Worm (Caenorhabditis elegans) whole organism, young adult: ENCODE results near the gene set-4.

Experiments used
- B0019.2 ChIP-seq: fragments of 200-800 bp; sonication (Bioruptor generic); conservative IDR thresholded peaks from 2 replicates; pipeline ENCODE4 v1.3.6; 2022; ENCODE audit warnings: missing genetic modification reagents, missing genetic modification characterization, missing compliant biosample characterization
- C06A6.2 ChIP-seq: fragments of 200-800 bp; sonication (Bioruptor generic); conservative IDR thresholded peaks from 2 replicates; pipeline ENCODE4 v1.3.6; 2022; ENCODE audit warnings: missing genetic modification characterization, missing compliant biosample characterization
- D2030.7 ChIP-seq: fragments of 200-800 bp; sonication (Bioruptor generic); IDR thresholded peaks from 2 replicates; pipeline ENCODE4 v1.3.6; 2022; ENCODE audit warnings: missing genetic modification reagents, missing genetic modification characterization, missing compliant biosample characterization
- F10E7.11 ChIP-seq: sonication (generic microtip); optimal IDR thresholded peaks from 2 replicates; lab custom pipeline; 2017; ENCODE audit warnings: mild to moderate bottlenecking, missing genetic modification characterization, moderate library complexity, missing compliant biosample characterization
- F22D6.2 ChIP-seq: sonication (generic microtip); optimal IDR thresholded peaks from 2 replicates; lab custom pipeline; 2016; ENCODE audit warnings: mild to moderate bottlenecking, missing genetic modification characterization, missing compliant biosample characterization
- F33H1.4 ChIP-seq: fragments of 200-800 bp; sonication (Bioruptor generic); IDR thresholded peaks from 2 replicates; pipeline ENCODE4 v1.3.6; 2022; ENCODE audit warnings: missing genetic modification reagents, missing genetic modification characterization, missing compliant biosample characterization
- F37B4.10 ChIP-seq: fragments of 200-800 bp; sonication (Bioruptor generic); IDR thresholded peaks from 2 replicates; pipeline ENCODE4 v1.3.6; 2022; ENCODE audit warnings: missing genetic modification characterization, missing compliant biosample characterization
- F49E8.2 ChIP-seq: sonication (generic microtip); optimal IDR thresholded peaks from 3 replicates; lab custom pipeline; 2017; ENCODE audit warnings: missing genetic modification characterization, mild to moderate bottlenecking, missing compliant biosample characterization, antibody characterized with exemption, moderate library complexity; ENCODE audit not compliant: insufficient read depth
- F57A8.1 ChIP-seq: fragments of 200-800 bp; sonication (Bioruptor generic); optimal IDR thresholded peaks from 2 replicates; lab custom pipeline; 2018; ENCODE audit warnings: mild to moderate bottlenecking, missing genetic modification characterization, moderate library complexity, missing compliant biosample characterization
- T07F8.4 ChIP-seq: sonication (generic microtip); optimal IDR thresholded peaks from 2 replicates; lab custom pipeline; 2016; ENCODE audit warnings: mild to moderate bottlenecking, missing genetic modification characterization, moderate library complexity, missing compliant biosample characterization
- Y53F4B.3 ChIP-seq: fragments of 200-800 bp; sonication (Bioruptor generic); IDR thresholded peaks from 2 replicates; pipeline ENCODE4 v1.3.6; 2022; ENCODE audit warnings: missing genetic modification reagents, missing genetic modification characterization, missing compliant biosample characterization
- Y67H2A.10 ChIP-seq: fragments of 200-800 bp; sonication (Bioruptor generic); conservative IDR thresholded peaks from 2 replicates; pipeline ENCODE4 v1.3.6; 2022; ENCODE audit warnings: missing genetic modification reagents, missing genetic modification characterization, missing compliant biosample characterization
- aptf-2 ChIP-seq: fragments of 200-800 bp; sonication (Bioruptor generic); conservative IDR thresholded peaks from 2 replicates; pipeline ENCODE4 v1.3.6; 2022; ENCODE audit warnings: missing genetic modification reagents, missing genetic modification characterization, missing compliant biosample characterization
- attf-5 ChIP-seq: fragments of 200-800 bp; sonication (Bioruptor generic); optimal IDR thresholded peaks from 2 replicates; lab custom pipeline; 2018; ENCODE audit warnings: mild to moderate bottlenecking, missing genetic modification characterization, missing compliant biosample characterization
- attf-6 ChIP-seq: fragments of 200-800 bp; sonication (Bioruptor generic); IDR thresholded peaks from 2 replicates; pipeline ENCODE4 v1.3.6; 2022; ENCODE audit warnings: missing genetic modification reagents, missing genetic modification characterization, missing compliant biosample characterization
- bed-2 ChIP-seq: fragments of 200-800 bp; sonication (Bioruptor generic); IDR thresholded peaks from 2 replicates; pipeline ENCODE4 v1.3.6; 2022; ENCODE audit warnings: missing genetic modification reagents, missing genetic modification characterization, missing compliant biosample characterization
- cebp-1 ChIP-seq, 2 experiments: fragments of 200-800 bp in 1 of 2; sonication (Bioruptor generic) in 1 of 2; sonication (generic microtip) in 1 of 2; IDR thresholded peaks in 1 of 2; optimal IDR thresholded peaks in 1 of 2; 2 replicates each; pipeline versions ENCODE4 v1.3.6 to Lab custom; 2017 to 2022; ENCODE audit warnings: missing compliant biosample characterization in 2 of 2, missing genetic modification characterization in 2 of 2, mild to moderate bottlenecking in 1 of 2, missing genetic modification reagents in 1 of 2, moderate library complexity in 1 of 2
- ceh-58 ChIP-seq: fragments of 200-800 bp; sonication (Bioruptor generic); IDR thresholded peaks from 2 replicates; pipeline ENCODE4 v1.3.6; 2022; ENCODE audit warnings: missing genetic modification characterization, missing compliant biosample characterization
- ceh-79 ChIP-seq: sonication (generic microtip); optimal IDR thresholded peaks from 2 replicates; lab custom pipeline; 2017; ENCODE audit warnings: mild to moderate bottlenecking, missing genetic modification characterization, missing compliant biosample characterization
- ceh-91 ChIP-seq: fragments of 200-800 bp; sonication (Bioruptor generic); IDR thresholded peaks from 2 replicates; pipeline ENCODE4 v1.3.6; 2022; ENCODE audit warnings: missing genetic modification reagents, missing genetic modification characterization, missing compliant biosample characterization
- chd-7 ChIP-seq: sonication (generic microtip); optimal IDR thresholded peaks from 2 replicates; lab custom pipeline; 2016; ENCODE audit warnings: mild to moderate bottlenecking, missing genetic modification characterization, moderate library complexity, missing compliant biosample characterization
- dox-1 ChIP-seq: fragments of 200-800 bp; sonication (Bioruptor generic); IDR thresholded peaks from 2 replicates; pipeline ENCODE4 v1.3.6; 2022; ENCODE audit warnings: missing genetic modification reagents, missing genetic modification characterization, missing compliant biosample characterization
- dpff-1 ChIP-seq: sonication (generic microtip); optimal IDR thresholded peaks from 2 replicates; lab custom pipeline; 2017; ENCODE audit warnings: mild to moderate bottlenecking, missing genetic modification characterization, missing compliant biosample characterization
- dpl-1 ChIP-seq: fragments of 150-350 bp; optimal IDR thresholded peaks from 2 replicates; lab custom pipeline; 2014; ENCODE audit warnings: missing biosample characterization, missing genetic modification reagents, missing genetic modification characterization
- efl-1 ChIP-seq: fragments of 150-350 bp; optimal IDR thresholded peaks from 2 replicates; lab custom pipeline; 2014; ENCODE audit warnings: missing biosample characterization, missing genetic modification reagents, missing genetic modification characterization
- ets-4 ChIP-seq: fragments of 200-800 bp; sonication (Bioruptor generic); optimal IDR thresholded peaks from 2 replicates; lab custom pipeline; 2018; ENCODE audit warnings: mild to moderate bottlenecking, missing genetic modification characterization, missing compliant biosample characterization
- him-1 ChIP-seq: sonication (generic microtip); optimal IDR thresholded peaks from 2 replicates; lab custom pipeline; 2016; ENCODE audit warnings: missing genotype, missing genetic modification reagents, missing genetic modification characterization, missing compliant biosample characterization
- hlh-12 ChIP-seq: sonication (generic microtip); optimal IDR thresholded peaks from 2 replicates; lab custom pipeline; 2016; ENCODE audit warnings: missing genetic modification characterization, missing compliant biosample characterization
- hlh-26 ChIP-seq: fragments of 200-800 bp; sonication (Bioruptor generic); conservative IDR thresholded peaks from 2 replicates; pipeline ENCODE4 v1.3.6; 2022; ENCODE audit warnings: missing genetic modification reagents, missing genetic modification characterization, missing compliant biosample characterization
- hmg-20 ChIP-seq: fragments of 200-800 bp; sonication (Bioruptor generic); IDR thresholded peaks from 2 replicates; pipeline ENCODE4 v1.3.6; 2022; ENCODE audit warnings: missing genetic modification reagents, missing genetic modification characterization, missing compliant biosample characterization
- lag-1 ChIP-seq: fragments of 200-800 bp; sonication (Bioruptor generic); IDR thresholded peaks from 2 replicates; pipeline ENCODE4 v1.3.6; 2022; ENCODE audit warnings: missing genetic modification reagents, missing genetic modification characterization, missing compliant biosample characterization
- lin-35 ChIP-seq, 3 experiments: fragments of 150-350 bp in 2 of 3; sonication (generic microtip) in 1 of 3; optimal IDR thresholded peaks; 2 replicates each; lab custom pipeline; 2014 to 2018; ENCODE audit warnings: missing biosample characterization in 3 of 3, missing genetic modification characterization in 3 of 3, missing genetic modification reagents in 3 of 3
- lin-54 ChIP-seq: fragments of 200-800 bp; sonication (Bioruptor generic); optimal IDR thresholded peaks from 2 replicates; lab custom pipeline; 2018; ENCODE audit warnings: mild to moderate bottlenecking, missing genetic modification characterization, missing compliant biosample characterization
- lsl-1 ChIP-seq: fragments of 200-800 bp; sonication (Bioruptor generic); optimal IDR thresholded peaks from 2 replicates; lab custom pipeline; 2018; ENCODE audit warnings: mild to moderate bottlenecking, missing genetic modification characterization, moderate library complexity, missing compliant biosample characterization
- madf-3 ChIP-seq: fragments of 200-800 bp; sonication (Bioruptor generic); IDR thresholded peaks from 2 replicates; pipeline ENCODE4 v1.3.6; 2022; ENCODE audit warnings: missing genetic modification reagents, missing genetic modification characterization, missing compliant biosample characterization
- madf-8 ChIP-seq: fragments of 200-800 bp; sonication (Bioruptor generic); conservative IDR thresholded peaks from 2 replicates; pipeline ENCODE4 v1.3.6; 2022; ENCODE audit warnings: missing genetic modification reagents, missing genetic modification characterization, missing compliant biosample characterization
- mel-28 ChIP-seq: sonication (generic microtip); optimal IDR thresholded peaks from 2 replicates; lab custom pipeline; 2016; ENCODE audit warnings: borderline replicate concordance, mild to moderate bottlenecking, missing genetic modification characterization, missing compliant biosample characterization
- mxl-1 ChIP-seq: sonication (generic microtip); optimal IDR thresholded peaks from 2 replicates; lab custom pipeline; 2016; ENCODE audit warnings: missing genetic modification characterization, missing compliant biosample characterization
- nhr-80 ChIP-seq: sonication (generic microtip); optimal IDR thresholded peaks from 2 replicates; lab custom pipeline; 2016; ENCODE audit warnings: missing genetic modification characterization, missing compliant biosample characterization
- sdz-38 ChIP-seq: sonication (generic microtip); optimal IDR thresholded peaks from 2 replicates; lab custom pipeline; 2016; ENCODE audit warnings: missing genotype, missing genetic modification characterization, missing compliant biosample characterization
- sea-2 ChIP-seq: fragments of 200-800 bp; sonication (Bioruptor generic); IDR thresholded peaks from 2 replicates; pipeline ENCODE4 v1.3.6; 2022; ENCODE audit warnings: missing genetic modification characterization, missing compliant biosample characterization
- sptf-2 ChIP-seq: fragments of 200-800 bp; sonication (Bioruptor generic); optimal IDR thresholded peaks from 2 replicates; lab custom pipeline; 2018; ENCODE audit warnings: mild to moderate bottlenecking, missing genetic modification characterization, missing compliant biosample characterization
- tbp1 ChIP-seq: fragments of 200-800 bp; sonication (Bioruptor generic); optimal IDR thresholded peaks from 2 replicates; lab custom pipeline; 2018; ENCODE audit warnings: mild to moderate bottlenecking, missing genetic modification characterization, missing compliant biosample characterization
- tbx-9 ChIP-seq: sonication (generic microtip); optimal IDR thresholded peaks from 2 replicates; lab custom pipeline; 2016; ENCODE audit warnings: borderline replicate concordance, missing genetic modification characterization, inconsistent platforms, missing compliant biosample characterization
- unc-62 ChIP-seq: fragments of 150-350 bp; optimal IDR thresholded peaks from 2 replicates; lab custom pipeline; 2014; ENCODE audit warnings: missing biosample characterization, missing genetic modification reagents, missing genetic modification characterization
- xnd-1 ChIP-seq: sonication (generic microtip); optimal IDR thresholded peaks from 2 replicates; lab custom pipeline; 2016; ENCODE audit warnings: missing genotype, missing genetic modification reagents, missing genetic modification characterization, missing compliant biosample characterization
- ztf-22 ChIP-seq: fragments of 200-800 bp; sonication (Bioruptor generic); optimal IDR thresholded peaks from 2 replicates; lab custom pipeline; 2018; ENCODE audit warnings: mild to moderate bottlenecking, missing genetic modification characterization, moderate library complexity, missing compliant biosample characterization
- ztf-26 ChIP-seq: sonication (generic microtip); optimal IDR thresholded peaks from 2 replicates; lab custom pipeline; 2017; ENCODE audit warnings: missing genetic modification characterization, missing compliant biosample characterization
- ztf-6 ChIP-seq: fragments of 200-800 bp; sonication (Bioruptor generic); IDR thresholded peaks from 2 replicates; pipeline ENCODE4 v1.3.6; 2022; ENCODE audit warnings: missing genetic modification reagents, missing genetic modification characterization, missing compliant biosample characterization

Gene set-4

ce11 chrII:6370110-6370509 is 39.0 kb upstream of the set-4 start (continued):
- TF ChIP-seq hlh-12 (tag; lab: Kevin White, UChicago) (no peak), aptf-2 (GFP tag; lab: Robert Waterston, UW) (no peak), F22D6.2 (tag; lab: Kevin White, UChicago) (no peak), Y67H2A.10 (GFP tag; lab: Robert Waterston, UW) (peak; percentile 57; the same call in 1 of the 2 replicates), dpl-1 (GFP tag; lab: Kevin White, UChicago) (no peak), B0019.2 (GFP tag; lab: Robert Waterston, UW) (peak; percentile 40; the same call in 1 of the 2 replicates), F33H1.4 (GFP tag; lab: Robert Waterston, UW) (peak; percentile 73), ceh-79 (tag; lab: Kevin White, UChicago) (no peak), attf-5 (GFP tag; lab: Kevin White, UChicago) (peak; percentile 95), lin-35 (GFP tag; optimal IDR thresholded peaks at IDR 0.05; lab: Kevin White, UChicago) (peak in 1 of 3 experiments; percentile 48), F37B4.10 (GFP tag; lab: Robert Waterston, UW) (no peak), mel-28 (tag; lab: Kevin White, UChicago) (no peak), D2030.7 (GFP tag; lab: Robert Waterston, UW) (peak; percentile 85), efl-1 (peak; percentile 57), tbp1 (GFP tag; lab: Kevin White, UChicago) (peak; percentile 68), sptf-2 (no peak), C06A6.2 (0 out of 2 replicates have a peak, but pooled peaks have one; percentile 18), lin-54 (GFP tag; lab: Kevin White, UChicago) (peak; percentile 72), madf-3 (GFP tag; lab: Robert Waterston, UW) (0 out of 2 replicates have a peak, but pooled peaks have one; percentile 13), tbx-9 (tag; lab: Kevin White, UChicago) (no peak), chd-7 (tag; lab: Kevin White, UChicago) (peak; percentile 63), ztf-22 (GFP tag; lab: Kevin White, UChicago) (no peak), ztf-26 (peak; percentile 20), hmg-20 (GFP tag; lab: Robert Waterston, UW) (no peak), sea-2 (GFP tag; lab: Robert Waterston, UW) (no peak), ceh-58 (no peak), ets-4 (GFP tag; lab: Kevin White, UChicago) (no peak), bed-2 (no peak), sdz-38 (tag; lab: Kevin White, UChicago) (no peak), dox-1 (GFP tag; lab: Robert Waterston, UW) (peak; percentile 94), lsl-1 (GFP tag; lab: Kevin White, UChicago) (peak; percentile 75), ztf-6 (no peak), nhr-80 (tag; lab: Kevin White, UChicago) (peak; percentile 79), ceh-91 (GFP tag; lab: Robert Waterston, UW) (peak; percentile 48; the same call in 1 of the 2 replicates), F57A8.1 (no peak), Y53F4B.3 (no peak), mxl-1 (tag; lab: Kevin White, UChicago) (no peak), F10E7.11 (no peak), xnd-1 (tag; lab: Kevin White, UChicago) (peak; percentile 18), madf-8 (GFP tag; lab: Robert Waterston, UW) (peak; percentile 57), F49E8.2 (tag; lab: Kevin White, UChicago) (peak; percentile 89), dpff-1 (tag; lab: Kevin White, UChicago) (no peak), lag-1 (GFP tag; lab: Robert Waterston, UW) (no peak), him-1 (tag; lab: Kevin White, UChicago) (no peak), T07F8.4 (tag; lab: Kevin White, UChicago) (no peak), attf-6 (GFP tag; lab: Robert Waterston, UW) (0 out of 2 replicates have a peak, but pooled peaks have one; percentile 25), hlh-26 (GFP tag; lab: Robert Waterston, UW) (no peak), unc-62 (GFP tag; lab: Kevin White, UChicago) (no peak), cebp-1 (GFP tag; IDR thresholded peaks at IDR 0.05; lab: Robert Waterston, UW) (no peak), cebp-1 (tag; optimal IDR thresholded peaks at IDR 0.05; lab: Kevin White, UChicago) (peak; percentile 77)
